Worm (Caenorhabditis elegans): Measurements from ENCODE around the gene F02D10.3.

Gene F02D10.3

ce11 chrX:13469047-13469633, 6.7 kb upstream of the F02D10.3 start, which contains the start of gene col-184:
Gene col-184, plus strand, starts transcription at chrX:13469455.
- TF ChIP-seq ref-1 (GFP tag; conservative IDR thresholded peaks at IDR 0.05), result no peak
- no peak for TF ChIP-seq cog-1 (tag; optimal IDR thresholded peaks at IDR 0.05)
- no peak for TF ChIP-seq klf-2 (GFP tag; conservative IDR thresholded peaks at IDR 0.05)
- no peak for TF ChIP-seq flt-1 (GFP tag; IDR thresholded peaks at IDR 0.05)
- no peak for TF ChIP-seq med-1 (GFP tag; optimal IDR thresholded peaks at IDR 0.05; ENCODE audit: insufficient read depth)
- TF ChIP-seq tab-1 (GFP tag; IDR thresholded peaks at IDR 0.05), result no peak
- TF ChIP-seq ztf-23 (GFP tag; IDR thresholded peaks at IDR 0.05), result no peak
- no peak for TF ChIP-seq ztf-29 (GFP tag; IDR thresholded peaks at IDR 0.05)
- TF ChIP-seq T22C8.4 (GFP tag; IDR thresholded peaks at IDR 0.05), result no peak

- TF ChIP-seq ztf-23 (GFP tag; IDR thresholded peaks at IDR 0.05), result no peak
- TF ChIP-seq ref-1 (GFP tag; conservative IDR thresholded peaks at IDR 0.05), result no peak
- no peak for TF ChIP-seq ztf-29 (GFP tag; IDR thresholded peaks at IDR 0.05)
- no peak for TF ChIP-seq med-1 (GFP tag; optimal IDR thresholded peaks at IDR 0.05; ENCODE audit: insufficient read depth)
- TF ChIP-seq klf-2 (GFP tag; conservative IDR thresholded peaks at IDR 0.05), result no peak
- no peak for TF ChIP-seq tab-1 (GFP tag; IDR thresholded peaks at IDR 0.05)
- TF ChIP-seq cog-1 (tag; optimal IDR thresholded peaks at IDR 0.05), result no peak
- TF ChIP-seq flt-1 (GFP tag; IDR thresholded peaks at IDR 0.05), result no peak
- TF ChIP-seq T22C8.4 (GFP tag; IDR thresholded peaks at IDR 0.05), result no peak
Measured at ce11 chrX:13466926-13467866, 4.8 kb upstream of the F02D10.3 start, which contains the start of gene col-183. Gene col-183, minus strand, starts transcription at chrX:13467764.

ce11 chrX:13463793-13464192, 1.4 kb upstream of the F02D10.3 start, which contains the start of gene F02D10.2:
Gene F02D10.2, minus strand, starts transcription at chrX:13463893.
- TF ChIP-seq cog-1 (tag; optimal IDR thresholded peaks at IDR 0.05), result no peak

- TF ChIP-seq flt-1 (GFP tag; IDR thresholded peaks at IDR 0.05), result no peak
- TF ChIP-seq ztf-23 (GFP tag; IDR thresholded peaks at IDR 0.05), result no peak
- TF ChIP-seq tab-1 (GFP tag; IDR thresholded peaks at IDR 0.05), result no peak
- TF ChIP-seq med-1 (GFP tag; optimal IDR thresholded peaks at IDR 0.05; ENCODE audit: insufficient read depth), result no peak
Measured at ce11 chrX:13456442-13456841, 6.0 kb downstream of the F02D10.3 start, which contains the start of gene flr-1. Gene flr-1, minus strand, starts transcription at chrX:13456542.

- TF ChIP-seq med-1 (GFP tag; optimal IDR thresholded peaks at IDR 0.05; ENCODE audit: insufficient read depth) (no peak), klf-2 (GFP tag; conservative IDR thresholded peaks at IDR 0.05) (no peak), ref-1 (GFP tag; conservative IDR thresholded peaks at IDR 0.05) (no peak)
Measured at ce11 chrX:13451578-13451977, 10.8 kb downstream of the F02D10.3 start, which contains the start of gene F02D10.6. Gene F02D10.6, minus strand, starts transcription at chrX:13451678.

- TF ChIP-seq ztf-29 (GFP tag; IDR thresholded peaks at IDR 0.05), result peak; percentile 73
- 0 out of 2 replicates have a peak, but pooled peaks have one; percentile 47 for TF ChIP-seq klf-2 (GFP tag; conservative IDR thresholded peaks at IDR 0.05)
- TF ChIP-seq ztf-23 (GFP tag; IDR thresholded peaks at IDR 0.05), result peak; percentile 92
- TF ChIP-seq ref-1 (GFP tag; conservative IDR thresholded peaks at IDR 0.05), result peak; percentile 68
- peak; percentile 55 for TF ChIP-seq cog-1 (tag; optimal IDR thresholded peaks at IDR 0.05)
- peak; percentile 87 for TF ChIP-seq tab-1 (GFP tag; IDR thresholded peaks at IDR 0.05)
- peak; percentile 83 for TF ChIP-seq flt-1 (GFP tag; IDR thresholded peaks at IDR 0.05)
- peak; percentile 74 for TF ChIP-seq T22C8.4 (GFP tag; IDR thresholded peaks at IDR 0.05)
Measured at ce11 chrX:13448665-13449099, 13.7 kb downstream of the F02D10.3 start.

- TF ChIP-seq klf-2 (GFP tag; conservative IDR thresholded peaks at IDR 0.05) (no peak), ref-1 (GFP tag; conservative IDR thresholded peaks at IDR 0.05) (no peak), med-1 (GFP tag; optimal IDR thresholded peaks at IDR 0.05; ENCODE audit: insufficient read depth) (no peak), cog-1 (tag; optimal IDR thresholded peaks at IDR 0.05) (no peak)
Measured at ce11 chrX:13446418-13446817, 16.0 kb downstream of the F02D10.3 start, which contains the start of gene set-8. Gene set-8, plus strand, starts transcription at chrX:13446718.

ce11 chrX:13444267-13444666, 18.2 kb downstream of the F02D10.3 start:
- TF ChIP-seq cog-1 (tag; optimal IDR thresholded peaks at IDR 0.05) (no peak), T22C8.4 (GFP tag; IDR thresholded peaks at IDR 0.05) (no peak), ztf-29 (GFP tag; IDR thresholded peaks at IDR 0.05) (no peak), med-1 (GFP tag; optimal IDR thresholded peaks at IDR 0.05; ENCODE audit: insufficient read depth) (no peak), tab-1 (GFP tag; IDR thresholded peaks at IDR 0.05) (no peak), klf-2 (GFP tag; conservative IDR thresholded peaks at IDR 0.05) (no peak), flt-1 (GFP tag; IDR thresholded peaks at IDR 0.05) (no peak)

ce11 chrX:13443283-13443682, 19.1 kb downstream of the F02D10.3 start:
- TF ChIP-seq klf-2 (GFP tag; conservative IDR thresholded peaks at IDR 0.05), result no peak
- TF ChIP-seq T22C8.4 (GFP tag; IDR thresholded peaks at IDR 0.05), result no peak
- no peak for TF ChIP-seq ztf-29 (GFP tag; IDR thresholded peaks at IDR 0.05)
- no peak for TF ChIP-seq ztf-23 (GFP tag; IDR thresholded peaks at IDR 0.05)
- no peak for TF ChIP-seq flt-1 (GFP tag; IDR thresholded peaks at IDR 0.05)
- TF ChIP-seq ref-1 (GFP tag; conservative IDR thresholded peaks at IDR 0.05), result no peak
- TF ChIP-seq cog-1 (tag; optimal IDR thresholded peaks at IDR 0.05), result no peak
- TF ChIP-seq tab-1 (GFP tag; IDR thresholded peaks at IDR 0.05), result no peak
- TF ChIP-seq med-1 (GFP tag; optimal IDR thresholded peaks at IDR 0.05; ENCODE audit: insufficient read depth), result no peak

- TF ChIP-seq med-1 (GFP tag; optimal IDR thresholded peaks at IDR 0.05; ENCODE audit: insufficient read depth) (no peak), cog-1 (tag; optimal IDR thresholded peaks at IDR 0.05) (peak; percentile 46), ztf-29 (GFP tag; IDR thresholded peaks at IDR 0.05) (no peak), tab-1 (GFP tag; IDR thresholded peaks at IDR 0.05) (no peak), ztf-23 (GFP tag; IDR thresholded peaks at IDR 0.05) (peak; percentile 70; the same call in 1 of the 2 replicates), klf-2 (GFP tag; conservative IDR thresholded peaks at IDR 0.05) (0 out of 2 replicates have a peak, but pooled peaks have one; percentile 19), T22C8.4 (GFP tag; IDR thresholded peaks at IDR 0.05) (no peak), flt-1 (GFP tag; IDR thresholded peaks at IDR 0.05) (peak; percentile 65), ref-1 (GFP tag; conservative IDR thresholded peaks at IDR 0.05) (no peak)
Measured at ce11 chrX:13442446-13442845, 20.0 kb downstream of the F02D10.3 start.

All from whole organism, midembryonic.